Fruit fly (Drosophila melanogaster) whole organism, prepupa: ENCODE measurements around the gene CG13004.
A peak's percentile ranks its signal among the peaks of the same experiment; 100 is the strongest.

Experiments
- Blimp-1 ChIP-seq: fragments of 200-800 bp; sonication (Bioruptor generic); optimal IDR thresholded peaks from 3 replicates; lab custom pipeline; 2017; ENCODE audit warnings: missing biosample characterization, missing genetic modification characterization, mild to moderate bottlenecking, moderate library complexity, missing genetic modification reagents
- CG10669 ChIP-seq: fragments of 200-800 bp; sonication (Bioruptor generic); optimal IDR thresholded peaks from 3 replicates; lab custom pipeline; 2018; ENCODE audit warnings: missing biosample characterization, mild to moderate bottlenecking, missing genetic modification characterization, moderate library complexity
- CG11294 ChIP-seq: fragments of 200-800 bp; sonication (Bioruptor generic); IDR thresholded peaks from 2 replicates; pipeline ENCODE4 v1.3.6; 2022; ENCODE audit warnings: missing biosample characterization, missing genetic modification characterization
- CG11762 ChIP-seq: fragments of 200-800 bp; sonication (Bioruptor generic); optimal IDR thresholded peaks from 3 replicates; lab custom pipeline; 2016; ENCODE audit warnings: missing biosample characterization, missing genetic modification characterization; ENCODE audit not compliant: insufficient read depth
- CG11902 ChIP-seq: fragments of 200-800 bp; sonication (Bioruptor generic); optimal IDR thresholded peaks from 3 replicates; lab custom pipeline; 2016; ENCODE audit warnings: missing biosample characterization, missing genetic modification characterization
- CG1621 ChIP-seq: fragments of 200-800 bp; sonication (Bioruptor generic); optimal IDR thresholded peaks from 3 replicates; lab custom pipeline; 2018; ENCODE audit warnings: missing biosample characterization, mild to moderate bottlenecking, missing genetic modification characterization
- CG16779 ChIP-seq: fragments of 200-800 bp; sonication (Bioruptor generic); optimal IDR thresholded peaks from 3 replicates; lab custom pipeline; 2017; ENCODE audit warnings: missing biosample characterization, mild to moderate bottlenecking, missing genetic modification characterization
- CG31627 ChIP-seq: fragments of 200-800 bp; sonication (Bioruptor generic); optimal IDR thresholded peaks from 3 replicates; lab custom pipeline; 2016; ENCODE audit warnings: missing biosample characterization, missing genetic modification characterization
- CG32006 ChIP-seq: fragments of 200-800 bp; sonication (Bioruptor generic); optimal IDR thresholded peaks from 3 replicates; lab custom pipeline; 2017; ENCODE audit warnings: missing biosample characterization, mild to moderate bottlenecking, missing genetic modification characterization
- CG34406 ChIP-seq: fragments of 200-800 bp; sonication (Bioruptor generic); optimal IDR thresholded peaks from 3 replicates; lab custom pipeline; 2016; ENCODE audit warnings: missing biosample characterization, missing genetic modification characterization
- CG3919 ChIP-seq: fragments of 200-800 bp; sonication (Bioruptor generic); optimal IDR thresholded peaks from 3 replicates; lab custom pipeline; 2016; ENCODE audit warnings: missing biosample characterization, missing genetic modification characterization
- CG6163 ChIP-seq: fragments of 200-800 bp; sonication (Bioruptor generic); IDR thresholded peaks from 3 replicates; pipeline ENCODE4 v1.3.6; 2022; ENCODE audit warnings: missing biosample characterization, missing genetic modification characterization
- CG6276 ChIP-seq: fragments of 200-800 bp; sonication (Bioruptor generic); optimal IDR thresholded peaks from 2 replicates; lab custom pipeline; 2017; ENCODE audit warnings: missing biosample characterization, mild to moderate bottlenecking, missing genetic modification characterization
- CG6792 ChIP-seq: fragments of 200-800 bp; sonication (Bioruptor generic); optimal IDR thresholded peaks from 3 replicates; lab custom pipeline; 2016; ENCODE audit warnings: missing biosample characterization, missing genetic modification characterization
- CG6808 ChIP-seq: fragments of 200-800 bp; sonication (Bioruptor generic); optimal IDR thresholded peaks from 3 replicates; lab custom pipeline; 2017; ENCODE audit warnings: missing biosample characterization, missing genetic modification characterization, mild to moderate bottlenecking, moderate library complexity, missing genetic modification reagents
- CG8119 ChIP-seq: fragments of 200-800 bp; sonication (Bioruptor generic); IDR thresholded peaks from 3 replicates; pipeline ENCODE4 v1.3.6; 2022; ENCODE audit warnings: missing biosample characterization, missing genetic modification characterization
- CG8319 ChIP-seq: fragments of 200-800 bp; sonication (Bioruptor generic); optimal IDR thresholded peaks from 3 replicates; lab custom pipeline; 2016; ENCODE audit warnings: missing biosample characterization, missing genetic modification characterization
- CG8632 ChIP-seq: fragments of 200-800 bp; sonication (Bioruptor generic); optimal IDR thresholded peaks from 3 replicates; lab custom pipeline; 2016; ENCODE audit warnings: missing biosample characterization, missing genetic modification characterization
- CG9139 ChIP-seq: fragments of 200-800 bp; sonication (Bioruptor generic); optimal IDR thresholded peaks from 3 replicates; lab custom pipeline; 2017; ENCODE audit warnings: missing biosample characterization, mild to moderate bottlenecking, missing genetic modification characterization
- Eip75B ChIP-seq: fragments of 200-800 bp; sonication (Bioruptor generic); optimal IDR thresholded peaks from 3 replicates; lab custom pipeline; 2016; ENCODE audit warnings: missing biosample characterization, missing genetic modification characterization
- Eip78C ChIP-seq: fragments of 200-800 bp; sonication (Bioruptor generic); peaks from one replicate; lab custom pipeline; 2016; ENCODE audit warnings: missing biosample characterization, missing genetic modification characterization
- Eip93F ChIP-seq: fragments of 200-800 bp; sonication (Bioruptor generic); optimal IDR thresholded peaks from 2 replicates; lab custom pipeline; 2016; ENCODE audit warnings: missing biosample characterization, mild to moderate bottlenecking, missing genetic modification characterization
- Ets21C ChIP-seq: fragments of 200-800 bp; sonication (Bioruptor generic); optimal IDR thresholded peaks from 3 replicates; lab custom pipeline; 2016; ENCODE audit warnings: missing biosample characterization, missing genetic modification characterization
- Ets96B ChIP-seq: fragments of 200-800 bp; optimal IDR thresholded peaks from 2 replicates; lab custom pipeline; 2019; ENCODE audit warnings: missing biosample characterization, mild to moderate bottlenecking, missing genetic modification characterization, moderate library complexity
- Gug ChIP-seq: fragments of 200-800 bp; sonication (Bioruptor generic); IDR thresholded peaks from 2 replicates; pipeline ENCODE4 v1.3.6; 2022; ENCODE audit warnings: missing biosample characterization, missing genetic modification characterization
- Hr38 ChIP-seq: sonication (Bioruptor generic); optimal IDR thresholded peaks from 2 replicates; lab custom pipeline; 2016; ENCODE audit warnings: missing biosample characterization, missing genetic modification characterization
- Hr4 ChIP-seq: fragments of 200-800 bp; sonication (Bioruptor generic); optimal IDR thresholded peaks from 3 replicates; lab custom pipeline; 2016; ENCODE audit warnings: missing biosample characterization, missing genetic modification characterization
- Lpt ChIP-seq: fragments of 200-800 bp; sonication (Bioruptor generic); optimal IDR thresholded peaks from 3 replicates; lab custom pipeline; 2016; ENCODE audit warnings: missing biosample characterization, missing genetic modification characterization
- Met ChIP-seq: fragments of 200-800 bp; sonication (Bioruptor generic); optimal IDR thresholded peaks from 3 replicates; lab custom pipeline; 2016; ENCODE audit warnings: missing biosample characterization, missing genetic modification characterization
- OdsH ChIP-seq: fragments of 200-800 bp; sonication (Bioruptor generic); optimal IDR thresholded peaks from 3 replicates; lab custom pipeline; 2016; ENCODE audit warnings: missing biosample characterization, missing genetic modification characterization
- Smox ChIP-seq: fragments of 200-800 bp; sonication (Bioruptor generic); optimal IDR thresholded peaks from 3 replicates; lab custom pipeline; 2016; ENCODE audit warnings: missing biosample characterization, missing genetic modification characterization
- Sox102F ChIP-seq: fragments of 200-800 bp; sonication (Bioruptor generic); optimal IDR thresholded peaks from 2 replicates; lab custom pipeline; 2016; ENCODE audit warnings: missing biosample characterization, mild to moderate bottlenecking, missing genetic modification characterization
- Sox14 ChIP-seq: fragments of 200-800 bp; sonication (Bioruptor generic); optimal IDR thresholded peaks from 3 replicates; lab custom pipeline; 2016; ENCODE audit warnings: missing biosample characterization, missing genetic modification characterization
- Sox15 ChIP-seq: fragments of 200-800 bp; sonication (Bioruptor generic); optimal IDR thresholded peaks from 3 replicates; lab custom pipeline; 2016; ENCODE audit warnings: missing biosample characterization, missing genetic modification characterization
- achi ChIP-seq: fragments of 200-800 bp; sonication (Bioruptor generic); optimal IDR thresholded peaks from 3 replicates; lab custom pipeline; 2016; ENCODE audit warnings: missing biosample characterization, missing genetic modification characterization
- acj6 ChIP-seq: fragments of 200-800 bp; sonication (Bioruptor generic); optimal IDR thresholded peaks from 3 replicates; lab custom pipeline; 2016; ENCODE audit warnings: missing biosample characterization, missing genetic modification characterization
- cyc ChIP-seq: fragments of 200-800 bp; sonication (Bioruptor generic); optimal IDR thresholded peaks from 3 replicates; lab custom pipeline; 2016; ENCODE audit warnings: missing biosample characterization, missing genetic modification characterization
- dac ChIP-seq: fragments of 200-800 bp; sonication (Bioruptor generic); optimal IDR thresholded peaks from 2 replicates; lab custom pipeline; 2017; ENCODE audit warnings: missing biosample characterization, mild to moderate bottlenecking, missing genetic modification characterization
- eg ChIP-seq: fragments of 200-800 bp; sonication (Bioruptor generic); IDR thresholded peaks from 3 replicates; pipeline ENCODE4 v1.3.6; 2022; ENCODE audit warnings: missing biosample characterization, missing genetic modification characterization
- esn ChIP-seq: fragments of 200-800 bp; sonication (Bioruptor generic); optimal IDR thresholded peaks from 2 replicates; lab custom pipeline; 2016; ENCODE audit warnings: missing biosample characterization, mild to moderate bottlenecking, missing genetic modification characterization, moderate library complexity
- fd59A ChIP-seq: fragments of 200-800 bp; sonication (Bioruptor generic); optimal IDR thresholded peaks from 2 replicates; lab custom pipeline; 2017; ENCODE audit warnings: missing biosample characterization, mild to moderate bottlenecking, missing genetic modification characterization, missing genetic modification reagents
- fd85E ChIP-seq: fragments of 200-800 bp; sonication (Bioruptor generic); optimal IDR thresholded peaks from 3 replicates; lab custom pipeline; 2016; ENCODE audit warnings: missing biosample characterization, missing genetic modification characterization
- fkh ChIP-seq: fragments of 200-800 bp; sonication (Bioruptor generic); optimal IDR thresholded peaks from 3 replicates; lab custom pipeline; 2017; ENCODE audit warnings: missing biosample characterization, mild to moderate bottlenecking, missing genetic modification characterization, moderate library complexity
- pdm3 ChIP-seq: fragments of 200-800 bp; sonication (Bioruptor generic); optimal IDR thresholded peaks from 3 replicates; lab custom pipeline; 2016; ENCODE audit warnings: missing biosample characterization, missing genetic modification characterization
- salr ChIP-seq, 2 experiments: fragments of 200-800 bp; sonication (Bioruptor generic); optimal IDR thresholded peaks; 3 replicates each; lab custom pipeline; 2016 to 2018; ENCODE audit warnings: missing biosample characterization in 2 of 2, missing genetic modification characterization in 2 of 2, mild to moderate bottlenecking in 1 of 2
- spab ChIP-seq: fragments of 200-800 bp; sonication (Bioruptor generic); optimal IDR thresholded peaks from 2 replicates; lab custom pipeline; 2017; ENCODE audit warnings: missing biosample characterization, mild to moderate bottlenecking, missing genetic modification characterization, missing genetic modification reagents
- ss ChIP-seq, 2 experiments: fragments of 200-800 bp; sonication (Bioruptor generic); optimal IDR thresholded peaks; 2 replicates in 1 of 2; 3 replicates in 1 of 2; lab custom pipeline; 2017 to 2018; ENCODE audit warnings: mild to moderate bottlenecking in 2 of 2, missing biosample characterization in 2 of 2, missing genetic modification characterization in 2 of 2, moderate library complexity in 1 of 2
- svp ChIP-seq: fragments of 200-800 bp; sonication (Bioruptor generic); peaks from one replicate; lab custom pipeline; 2016; ENCODE audit warnings: missing biosample characterization, missing genetic modification characterization
- vri ChIP-seq: fragments of 200-800 bp; sonication (Bioruptor generic); optimal IDR thresholded peaks from 3 replicates; lab custom pipeline; 2016; ENCODE audit warnings: missing biosample characterization, mild to moderate bottlenecking, missing genetic modification characterization

Gene CG13004

dm6 chrX:16834259-16834658, 1.1 kb downstream of the CG13004 start (continued):
- TF ChIP-seq CG6792: peak; percentile 63
- TF ChIP-seq dac (GFP tag; lab: Kevin White, UChicago): peak; percentile 71
- TF ChIP-seq fd85E (GFP tag; lab: Kevin White, UChicago): no peak
- TF ChIP-seq Smox (GFP tag; lab: Kevin White, UChicago): peak; percentile 38
- peak; percentile 63 for TF ChIP-seq Hr4 (GFP tag; lab: Kevin White, UChicago)
- TF ChIP-seq Lpt: peak; percentile 86
- TF ChIP-seq CG11294: peak; percentile 28; the same call in 1 of the 2 replicates
- no peak for TF ChIP-seq CG6808 (GFP tag; lab: Kevin White, UChicago)
- peak; percentile 12 for TF ChIP-seq Ets21C
- TF ChIP-seq CG3919: peak; percentile 52
- peak; percentile 69 for TF ChIP-seq Sox14 (GFP tag; lab: Kevin White, UChicago)
- TF ChIP-seq fkh: no peak
- TF ChIP-seq CG1621 (tag; lab: Kevin White, UChicago): no peak
- peak; percentile 92 for TF ChIP-seq CG32006 (GFP tag; lab: Kevin White, UChicago)
- TF ChIP-seq CG11902 (GFP tag; lab: Kevin White, UChicago): no peak

DNA sequence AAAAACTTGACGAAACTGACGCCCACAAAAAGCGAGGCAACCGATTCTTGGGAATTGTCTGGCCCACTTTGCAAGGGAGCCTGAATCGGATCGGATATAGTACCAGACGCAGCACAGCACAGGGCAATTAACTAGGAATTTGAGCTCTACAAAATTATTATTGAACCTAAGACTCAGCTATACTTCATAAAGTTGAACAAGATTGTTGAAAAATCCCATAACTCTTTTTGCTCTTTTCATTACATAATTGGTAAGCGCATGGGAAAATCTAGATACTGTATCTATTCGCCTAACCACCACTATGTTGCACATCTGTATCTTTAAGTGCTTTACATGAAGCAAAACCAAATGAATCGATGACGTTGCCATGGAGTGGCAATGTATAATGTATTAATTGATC, 2.2 kb downstream of the CG13004 start:
- TF ChIP-seq CG8119 (GFP tag; lab: Robert Waterston, UW): peak; percentile 89
- TF ChIP-seq acj6 (GFP tag; lab: Kevin White, UChicago): peak; percentile 85
- TF ChIP-seq Hr38: no peak
- TF ChIP-seq eg (GFP tag; lab: Robert Waterston, UW): peak; percentile 92
- peak; percentile 58 for TF ChIP-seq CG31627 (GFP tag; lab: Kevin White, UChicago)
- TF ChIP-seq CG34406 (GFP tag; lab: Kevin White, UChicago): peak; percentile 65
- peak; percentile 78 for TF ChIP-seq CG11294
- TF ChIP-seq fd59A (GFP tag; lab: Kevin White, UChicago): peak; percentile 81
- peak; percentile 52 for TF ChIP-seq Smox (GFP tag; lab: Kevin White, UChicago)
- peak; percentile 86 for TF ChIP-seq CG32006 (GFP tag; lab: Kevin White, UChicago)
- no peak for TF ChIP-seq vri
- TF ChIP-seq CG6276 (GFP tag; lab: Kevin White, UChicago): peak; percentile 81
- TF ChIP-seq Sox15 (GFP tag; lab: Kevin White, UChicago): peak; percentile 62
- peak; percentile 96 for TF ChIP-seq Eip78C (GFP tag; lab: Kevin White, UChicago)
- no peak for TF ChIP-seq fkh
- TF ChIP-seq CG16779 (tag; lab: Kevin White, UChicago): peak; percentile 75
- TF ChIP-seq pdm3: peak; percentile 87
- peak; percentile 68 to 75 for TF ChIP-seq salr (GFP tag; optimal IDR thresholded peaks at IDR 0.05; lab: Kevin White, UChicago)
- peak; percentile 78 for TF ChIP-seq CG6792
- peak; percentile 85 for TF ChIP-seq Lpt
- peak; percentile 32 for TF ChIP-seq Ets21C
- peak; percentile 86 for TF ChIP-seq CG3919
- TF ChIP-seq ss (GFP tag; optimal IDR thresholded peaks at IDR 0.05; lab: Kevin White, UChicago): peak; percentile 84 to 87
- no peak for TF ChIP-seq Blimp-1 (GFP tag; lab: Kevin White, UChicago)
- peak; percentile 90 for TF ChIP-seq CG6163 (GFP tag; lab: Robert Waterston, UW)
- TF ChIP-seq Hr4 (GFP tag; lab: Kevin White, UChicago): peak; percentile 86
- TF ChIP-seq Eip75B (GFP tag; lab: Kevin White, UChicago): peak; percentile 84
- TF ChIP-seq achi (GFP tag; lab: Kevin White, UChicago): peak; percentile 83
- peak; percentile 78 for TF ChIP-seq CG8632 (GFP tag; lab: Kevin White, UChicago)
- TF ChIP-seq OdsH (GFP tag; lab: Kevin White, UChicago): peak; percentile 84
- TF ChIP-seq CG11762: peak; percentile 79
- TF ChIP-seq CG9139 (GFP tag; lab: Kevin White, UChicago): peak; percentile 74
- TF ChIP-seq CG1621 (tag; lab: Kevin White, UChicago): peak; percentile 87
- no peak for TF ChIP-seq Eip93F (GFP tag; lab: Kevin White, UChicago)
- peak; percentile 86 for TF ChIP-seq Gug (GFP tag; lab: Robert Waterston, UW)
- peak; percentile 63 for TF ChIP-seq cyc (GFP tag; lab: Kevin White, UChicago)
- peak; percentile 66 for TF ChIP-seq CG8319 (GFP tag; lab: Kevin White, UChicago)
- TF ChIP-seq Ets96B (tag; lab: Kevin White, UChicago): peak; percentile 86
- TF ChIP-seq fd85E (GFP tag; lab: Kevin White, UChicago): peak; percentile 29
- TF ChIP-seq svp (GFP tag; lab: Kevin White, UChicago): peak; percentile 65
- peak; percentile 79 for TF ChIP-seq spab (GFP tag; lab: Kevin White, UChicago)
- peak; percentile 56 for TF ChIP-seq Met
- peak; percentile 49 for TF ChIP-seq Sox102F
- peak; percentile 62 for TF ChIP-seq esn
- peak; percentile 89 for TF ChIP-seq CG10669
